Worm (Caenorhabditis elegans): ENCODE measurements around the gene Y11D7A.3.

- TF ChIP-seq lin-13 (GFP tag; optimal IDR thresholded peaks at IDR 0.05): no peak
- TF ChIP-seq nhr-71 (tag; optimal IDR thresholded peaks at IDR 0.05): no peak
- TF ChIP-seq nhr-237 (tag; optimal IDR thresholded peaks at IDR 0.05): no peak
These were observed 24.0 kb downstream of the Y11D7A.3 start for ce11 chrIV:9256865-9257264.

Data from whole organism, L1 larva.